Fruit fly (Drosophila melanogaster) whole organism, embryonic: ENCODE measurements around the gene CG13837.
A peak's percentile ranks its signal among the peaks of the same experiment; 100 is the strongest.

Experiments used
- Atf3 ChIP-seq: fragments of 200-800 bp; sonication (Bioruptor generic); optimal IDR thresholded peaks from 3 replicates; lab custom pipeline; 2016; ENCODE audit warnings: missing biosample characterization, missing genetic modification characterization
- Atf6 ChIP-seq: fragments of 200-800 bp; sonication (Bioruptor generic); IDR thresholded peaks from 2 replicates; pipeline ENCODE4 v1.3.6; 2022; ENCODE audit warnings: missing biosample characterization, missing genetic modification characterization
- Blimp-1 ChIP-seq: fragments of 200-800 bp; sonication (Bioruptor generic); optimal IDR thresholded peaks from 3 replicates; lab custom pipeline; 2018; ENCODE audit warnings: missing biosample characterization, missing genetic modification characterization, mild to moderate bottlenecking, moderate library complexity, missing genetic modification reagents
- Bteb2 ChIP-seq: fragments of 200-800 bp; sonication (Bioruptor generic); optimal IDR thresholded peaks from 2 replicates; lab custom pipeline; 2016; ENCODE audit warnings: missing biosample characterization, missing genetic modification characterization
- CG10366 ChIP-seq: fragments of 200-800 bp; sonication (Bioruptor generic); IDR thresholded peaks from 2 replicates; pipeline ENCODE4 v1.3.6; 2022; ENCODE audit warnings: missing biosample characterization, missing genetic modification characterization
- CG11247 ChIP-seq: fragments of 200-800 bp; sonication (Bioruptor generic); IDR thresholded peaks from 2 replicates; pipeline ENCODE4 v1.3.6; 2022; ENCODE audit warnings: missing biosample characterization, missing genetic modification characterization
- CG11504 ChIP-seq: fragments of 200-800 bp; sonication (Bioruptor generic); optimal IDR thresholded peaks from 3 replicates; lab custom pipeline; 2019; ENCODE audit warnings: missing biosample characterization, mild to moderate bottlenecking, missing genetic modification characterization, moderate library complexity
- CG11695 ChIP-seq: fragments of 200-800 bp; sonication (Bioruptor generic); IDR thresholded peaks from 3 replicates; pipeline ENCODE4 v1.3.6; 2022; ENCODE audit warnings: missing biosample characterization, missing genetic modification characterization
- CG11696 ChIP-seq: fragments of 200-800 bp; sonication (Bioruptor generic); IDR thresholded peaks from 2 replicates; pipeline ENCODE4 v1.3.6; 2022; ENCODE audit warnings: missing biosample characterization, missing genetic modification characterization
- CG13624 ChIP-seq: fragments of 200-800 bp; sonication (Bioruptor generic); optimal IDR thresholded peaks from 2 replicates; lab custom pipeline; 2016; ENCODE audit warnings: missing biosample characterization, missing genetic modification characterization
- CG15696 ChIP-seq: fragments of 200-800 bp; sonication (Bioruptor generic); optimal IDR thresholded peaks from 2 replicates; lab custom pipeline; 2019; ENCODE audit warnings: missing biosample characterization, mild to moderate bottlenecking, missing genetic modification characterization, moderate library complexity
- CG16863 ChIP-seq: fragments of 200-800 bp; sonication (Bioruptor generic); optimal IDR thresholded peaks from 3 replicates; lab custom pipeline; 2016; ENCODE audit warnings: missing biosample characterization, missing genetic modification characterization
- CG17385 ChIP-seq: fragments of 200-800 bp; sonication (Bioruptor generic); optimal IDR thresholded peaks from 3 replicates; lab custom pipeline; 2018; ENCODE audit warnings: missing biosample characterization, mild to moderate bottlenecking, missing genetic modification characterization
- CG31441 ChIP-seq: fragments of 200-800 bp; sonication (Bioruptor generic); IDR thresholded peaks from 2 replicates; pipeline ENCODE4 v1.3.6; 2022; ENCODE audit warnings: missing biosample characterization, missing genetic modification characterization
- CG32532 ChIP-seq: fragments of 200-800 bp; sonication (Bioruptor generic); IDR thresholded peaks from 2 replicates; pipeline ENCODE4 v1.3.6; 2022; ENCODE audit warnings: missing biosample characterization, missing genetic modification characterization
- CG32767 ChIP-seq: fragments of 200-800 bp; sonication (Bioruptor generic); IDR thresholded peaks from 2 replicates; pipeline ENCODE4 v1.3.6; 2022; ENCODE audit warnings: missing biosample characterization, missing genetic modification characterization
- CG34376 ChIP-seq: fragments of 200-800 bp; sonication (Bioruptor generic); optimal IDR thresholded peaks from 2 replicates; lab custom pipeline; 2018; ENCODE audit warnings: missing biosample characterization, mild to moderate bottlenecking, missing genetic modification characterization
- CG4424 ChIP-seq: fragments of 200-800 bp; sonication (Bioruptor generic); optimal IDR thresholded peaks from 3 replicates; lab custom pipeline; 2016; ENCODE audit warnings: missing biosample characterization, missing genetic modification characterization
- CG5180 ChIP-seq: fragments of 200-800 bp; sonication (Bioruptor generic); optimal IDR thresholded peaks from 3 replicates; lab custom pipeline; 2017; ENCODE audit warnings: missing biosample characterization, missing genetic modification characterization, mild to moderate bottlenecking, moderate library complexity, missing genetic modification reagents
- CG6175 ChIP-seq: fragments of 200-800 bp; sonication (Bioruptor generic); IDR thresholded peaks from 3 replicates; pipeline ENCODE4 v1.3.6; 2022; ENCODE audit warnings: missing biosample characterization, missing genetic modification characterization
- CG6654 ChIP-seq: fragments of 200-800 bp; sonication (Bioruptor generic); optimal IDR thresholded peaks from 2 replicates; lab custom pipeline; 2017; ENCODE audit warnings: missing biosample characterization, mild to moderate bottlenecking, missing genetic modification characterization
- CG9609 ChIP-seq: fragments of 200-800 bp; sonication (Bioruptor generic); optimal IDR thresholded peaks from 3 replicates; lab custom pipeline; 2016; ENCODE audit warnings: missing biosample characterization, missing genetic modification characterization
- CG9876 ChIP-seq: fragments of 200-800 bp; sonication (Bioruptor generic); optimal IDR thresholded peaks from 2 replicates; lab custom pipeline; 2016; ENCODE audit warnings: missing biosample characterization, missing genetic modification characterization
- Deaf1 ChIP-seq: fragments of 200-800 bp; optimal IDR thresholded peaks from 3 replicates; lab custom pipeline; 2019; ENCODE audit warnings: missing biosample characterization, mild to moderate bottlenecking, missing genetic modification characterization, moderate library complexity
- Dip3 ChIP-seq: fragments of 200-800 bp; sonication (Bioruptor generic); optimal IDR thresholded peaks from 3 replicates; lab custom pipeline; 2016; ENCODE audit warnings: missing biosample characterization, missing genetic modification characterization
- HLH3B ChIP-seq: fragments of 200-800 bp; sonication (Bioruptor generic); IDR thresholded peaks from 2 replicates; pipeline ENCODE4 v1.3.6; 2022; ENCODE audit warnings: missing biosample characterization, missing genetic modification characterization
- Meics ChIP-seq: fragments of 200-800 bp; sonication (Bioruptor generic); optimal IDR thresholded peaks from 2 replicates; lab custom pipeline; 2017; ENCODE audit warnings: missing biosample characterization, mild to moderate bottlenecking, missing genetic modification characterization
- NfI ChIP-seq: fragments of 200-800 bp; sonication (Bioruptor generic); optimal IDR thresholded peaks from 3 replicates; lab custom pipeline; 2018; ENCODE audit warnings: missing biosample characterization, mild to moderate bottlenecking, missing genetic modification characterization, moderate library complexity
- Sox102F ChIP-seq: fragments of 200-800 bp; sonication (Bioruptor generic); optimal IDR thresholded peaks from 2 replicates; lab custom pipeline; 2018; ENCODE audit warnings: missing biosample characterization, mild to moderate bottlenecking, missing genetic modification characterization, moderate library complexity
- TFAM ChIP-seq: fragments of 200-800 bp; sonication (Bioruptor generic); optimal IDR thresholded peaks from 2 replicates; lab custom pipeline; 2017; ENCODE audit warnings: missing biosample characterization, missing genetic modification characterization, inconsistent platforms
- Xrp1 ChIP-seq: fragments of 200-800 bp; sonication (Bioruptor generic); IDR thresholded peaks from 2 replicates; pipeline ENCODE4 v1.3.6; 2022; ENCODE audit warnings: missing biosample characterization, missing genetic modification characterization
- ap ChIP-seq: fragments of 200-800 bp; sonication (Bioruptor generic); IDR thresholded peaks from 2 replicates; pipeline ENCODE4 v1.3.6; 2022; ENCODE audit warnings: missing biosample characterization, missing genetic modification characterization
- az2 ChIP-seq: fragments of 200-800 bp; sonication (Bioruptor generic); optimal IDR thresholded peaks from 3 replicates; lab custom pipeline; 2016; ENCODE audit warnings: missing biosample characterization, missing genetic modification characterization
- cas ChIP-seq: fragments of 200-800 bp; sonication (Bioruptor generic); IDR thresholded peaks from 2 replicates; pipeline ENCODE4 v1.3.6; 2022; ENCODE audit warnings: missing biosample characterization, missing genetic modification characterization
- dmrt99B ChIP-seq: fragments of 200-800 bp; sonication (Bioruptor generic); optimal IDR thresholded peaks from 2 replicates; lab custom pipeline; 2018; ENCODE audit warnings: missing biosample characterization, mild to moderate bottlenecking, missing genetic modification characterization, moderate library complexity
- emc ChIP-seq: fragments of 200-800 bp; sonication (Bioruptor generic); optimal IDR thresholded peaks from 2 replicates; lab custom pipeline; 2016; ENCODE audit warnings: missing biosample characterization, missing genetic modification characterization
- ems ChIP-seq: fragments of 200-800 bp; sonication (Bioruptor generic); optimal IDR thresholded peaks from 3 replicates; lab custom pipeline; 2016; ENCODE audit warnings: missing biosample characterization, missing genetic modification characterization
- fu2 ChIP-seq: fragments of 200-800 bp; sonication (Bioruptor generic); optimal IDR thresholded peaks from 2 replicates; lab custom pipeline; 2016; ENCODE audit warnings: missing biosample characterization, missing genetic modification characterization
- gsb-n ChIP-seq: fragments of 200-800 bp; sonication (Bioruptor generic); optimal IDR thresholded peaks from 3 replicates; lab custom pipeline; 2018; ENCODE audit warnings: missing biosample characterization, mild to moderate bottlenecking, missing genetic modification characterization
- jigr1 ChIP-seq: fragments of 200-800 bp; sonication (Bioruptor generic); IDR thresholded peaks from 3 replicates; pipeline ENCODE4 v1.3.6; 2022; ENCODE audit warnings: missing biosample characterization, missing genetic modification characterization
- ken ChIP-seq: fragments of 200-800 bp; sonication (Bioruptor generic); IDR thresholded peaks from 3 replicates; pipeline ENCODE4 v1.3.6; 2022; ENCODE audit warnings: missing biosample characterization, missing genetic modification characterization
- mam ChIP-seq: fragments of 200-800 bp; sonication (Bioruptor generic); optimal IDR thresholded peaks from 3 replicates; lab custom pipeline; 2016; ENCODE audit warnings: missing biosample characterization, missing genetic modification characterization
- mirr ChIP-seq: fragments of 200-800 bp; sonication (Bioruptor generic); optimal IDR thresholded peaks from 3 replicates; lab custom pipeline; 2018; ENCODE audit warnings: missing biosample characterization, mild to moderate bottlenecking, missing genetic modification characterization
- pho ChIP-seq: fragments of 200-800 bp; sonication (Bioruptor generic); optimal IDR thresholded peaks from 2 replicates; lab custom pipeline; 2016; ENCODE audit warnings: missing biosample characterization, missing genetic modification characterization
- repo ChIP-seq: fragments of 200-800 bp; sonication (Bioruptor generic); optimal IDR thresholded peaks from 2 replicates; lab custom pipeline; 2016; ENCODE audit warnings: missing biosample characterization, missing genetic modification characterization
- scrt ChIP-seq: fragments of 200-800 bp; sonication (Bioruptor generic); optimal IDR thresholded peaks from 2 replicates; lab custom pipeline; 2018; ENCODE audit warnings: missing biosample characterization, mild to moderate bottlenecking, missing genetic modification characterization, moderate library complexity
- sens ChIP-seq: fragments of 200-800 bp; sonication (Bioruptor generic); peaks from one replicate; lab custom pipeline; 2016; ENCODE audit warnings: missing biosample characterization, missing genetic modification characterization
- slou ChIP-seq: fragments of 200-800 bp; sonication (Bioruptor generic); optimal IDR thresholded peaks from 3 replicates; lab custom pipeline; 2016; ENCODE audit warnings: missing biosample characterization, missing genetic modification characterization
- slp2 ChIP-seq: fragments of 200-800 bp; sonication (Bioruptor generic); optimal IDR thresholded peaks from 2 replicates; lab custom pipeline; 2016; ENCODE audit warnings: missing biosample characterization, missing genetic modification characterization
- sna ChIP-seq: fragments of 200-800 bp; sonication (Bioruptor generic); IDR thresholded peaks from 2 replicates; pipeline ENCODE4 v1.3.6; 2022; ENCODE audit warnings: missing biosample characterization, missing genetic modification characterization; ENCODE audit not compliant: partially characterized antibody
- sr ChIP-seq: fragments of 200-800 bp; sonication (Bioruptor generic); IDR thresholded peaks from 3 replicates; pipeline ENCODE4 v1.3.6; 2022; ENCODE audit warnings: missing biosample characterization, missing genetic modification characterization
- tgo ChIP-seq: fragments of 200-800 bp; sonication (Bioruptor generic); IDR thresholded peaks from 3 replicates; pipeline ENCODE4 v1.3.6; 2022; ENCODE audit warnings: missing biosample characterization, missing genetic modification characterization

CG13837 gene

DNA sequence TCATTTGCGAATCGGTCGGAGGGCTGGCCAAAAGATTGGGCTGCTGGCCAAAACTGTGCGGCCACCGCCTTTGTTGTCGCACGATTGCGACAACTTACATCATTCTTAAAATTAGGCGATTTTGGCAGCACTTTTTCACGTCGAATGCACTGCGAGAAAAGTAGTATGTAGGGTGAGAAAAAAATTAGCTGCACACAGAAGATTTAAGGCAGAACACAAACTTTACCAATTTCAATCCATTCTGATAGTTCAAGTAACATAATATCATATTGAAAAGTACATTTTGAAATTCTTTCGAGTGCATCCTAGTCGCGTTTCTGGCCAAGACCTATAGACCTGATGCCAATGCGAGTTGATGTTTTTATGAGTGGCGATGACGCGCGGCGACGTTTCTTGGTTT is 15.3 kb upstream of the CG13837 start (continued):
- TF ChIP-seq CG11504 (tag; lab: Kevin White, UChicago): peak; percentile 54
- peak; percentile 58; the same call in 1 of the 2 replicates for TF ChIP-seq cas (GFP tag; lab: Robert Waterston, UW)
- TF ChIP-seq ap (GFP tag; lab: Robert Waterston, UW): no peak; the same call in 1 of the 2 replicates
- peak; percentile 70 for TF ChIP-seq CG13624
- peak; percentile 38 for TF ChIP-seq ems (GFP tag; lab: Kevin White, UChicago)
- TF ChIP-seq CG9609 (GFP tag; lab: Kevin White, UChicago): peak; percentile 65
- peak; percentile 5 for TF ChIP-seq Deaf1 (tag; lab: Kevin White, UChicago)
- TF ChIP-seq CG31441 (GFP tag; lab: Robert Waterston, UW): 0 out of 2 replicates have a peak, but pooled peaks have one; percentile 34
- TF ChIP-seq fu2 (GFP tag; lab: Kevin White, UChicago): peak; percentile 54
- TF ChIP-seq CG11247 (GFP tag; lab: Robert Waterston, UW): peak; percentile 67
- peak; percentile 20 for TF ChIP-seq emc (GFP tag; lab: Kevin White, UChicago)
- TF ChIP-seq CG34376 (GFP tag; lab: Kevin White, UChicago): no peak
- 0 out of 3 replicates have a peak, but pooled peaks have one; percentile 12 for TF ChIP-seq ken (GFP tag; lab: Robert Waterston, UW)
- TF ChIP-seq Meics (GFP tag; lab: Kevin White, UChicago): peak; percentile 64
- TF ChIP-seq tgo: peak; percentile 73
- TF ChIP-seq sna: no peak
- peak; percentile 17 for TF ChIP-seq CG4424
- TF ChIP-seq CG16863 (GFP tag; lab: Kevin White, UChicago): peak; percentile 32
- TF ChIP-seq CG32767 (GFP tag; lab: Robert Waterston, UW): no peak
- TF ChIP-seq slou: no peak
- TF ChIP-seq sr (GFP tag; lab: Robert Waterston, UW): no peak
- peak; percentile 41 for TF ChIP-seq dmrt99B
- no peak for TF ChIP-seq CG15696
- TF ChIP-seq CG10366 (GFP tag; lab: Robert Waterston, UW): peak; percentile 58
- peak; percentile 51 for TF ChIP-seq slp2 (GFP tag; lab: Kevin White, UChicago)
- peak; percentile 56 for TF ChIP-seq repo (GFP tag; lab: Kevin White, UChicago)
- no peak for TF ChIP-seq jigr1 (GFP tag; lab: Robert Waterston, UW)
- peak; percentile 68; the same call in 1 of the 3 replicates for TF ChIP-seq CG6175 (GFP tag; lab: Robert Waterston, UW)
- TF ChIP-seq Xrp1 (GFP tag; lab: Robert Waterston, UW): peak; percentile 50; the same call in 1 of the 2 replicates
- TF ChIP-seq CG11695: peak; percentile 39; the same call in 1 of the 3 replicates
- no peak for TF ChIP-seq CG9876 (GFP tag; lab: Kevin White, UChicago)
- 0 out of 2 replicates have a peak, but pooled peaks have one; percentile 23 for TF ChIP-seq CG11696
- peak; percentile 15 for TF ChIP-seq CG6654 (GFP tag; lab: Kevin White, UChicago)
- TF ChIP-seq HLH3B (GFP tag; lab: Robert Waterston, UW): peak; percentile 14; the same call in 1 of the 2 replicates
- peak; percentile 87 for TF ChIP-seq CG32532
- TF ChIP-seq Atf6 (GFP tag; lab: Robert Waterston, UW): peak; percentile 69
- TF ChIP-seq NfI: peak; percentile 70
- peak; percentile 16 for TF ChIP-seq Blimp-1 (GFP tag; lab: Kevin White, UChicago)
- TF ChIP-seq pho (GFP tag; lab: Kevin White, UChicago): peak; percentile 77
- TF ChIP-seq gsb-n: no peak
- no peak for TF ChIP-seq TFAM (GFP tag; lab: Kevin White, UChicago)
- peak; percentile 51 for TF ChIP-seq az2 (GFP tag; lab: Kevin White, UChicago)
- TF ChIP-seq scrt: peak; percentile 22
- TF ChIP-seq CG5180 (GFP tag; lab: Kevin White, UChicago): no peak
- TF ChIP-seq CG17385 (GFP tag; lab: Kevin White, UChicago): peak; percentile 1
- TF ChIP-seq mirr (GFP tag; lab: Kevin White, UChicago): peak; percentile 35
- peak; percentile 27 for TF ChIP-seq Sox102F (GFP tag; lab: Kevin White, UChicago)
- TF ChIP-seq mam: peak; percentile 70
- TF ChIP-seq Atf3: peak; percentile 54
- peak; percentile 81 for TF ChIP-seq sens
- TF ChIP-seq Bteb2 (GFP tag; lab: Kevin White, UChicago): peak; percentile 43
- peak; percentile 60 for TF ChIP-seq Dip3 (GFP tag; lab: Kevin White, UChicago)
